Worm (Caenorhabditis elegans) whole organism, L1 larva: ENCODE results near the gene F14H3.4.
A peak's percentile ranks its signal among the peaks of the same experiment; 100 is the strongest.

Experiments
- C04F5.9 ChIP-seq: sonication (generic microtip); optimal IDR thresholded peaks from 2 replicates; lab custom pipeline; 2016; ENCODE audit warnings: missing genetic modification characterization, missing compliant biosample characterization
- Y116A8C.19 ChIP-seq: sonication (generic microtip); optimal IDR thresholded peaks from 2 replicates; lab custom pipeline; 2016; ENCODE audit warnings: missing compliant biosample characterization, missing genetic modification characterization, borderline replicate concordance
- ama-1 ChIP-seq: fragments of 150-350 bp; optimal IDR thresholded peaks from 2 replicates; lab custom pipeline; 2014
- dpl-1 ChIP-seq, 3 experiments: fragments of 150-350 bp in 2 of 3; sonication (generic microtip) in 1 of 3; optimal IDR thresholded peaks; 2 replicates each; lab custom pipeline; 2014 to 2017; ENCODE audit warnings: missing biosample characterization in 3 of 3, missing genetic modification characterization in 3 of 3, missing genetic modification reagents in 3 of 3
- efl-1 ChIP-seq, 4 experiments: fragments of 150-350 bp; optimal IDR thresholded peaks in 3 of 4; peaks in 1 of 4; 1 replicate in 1 of 4; 2 replicates in 3 of 4; lab custom pipeline; 2014; ENCODE audit warnings: missing biosample characterization in 2 of 4, missing genetic modification characterization in 2 of 4, missing genetic modification reagents in 2 of 4
- egl-13 ChIP-seq: sonication (generic microtip); optimal IDR thresholded peaks from 2 replicates; lab custom pipeline; 2016; ENCODE audit warnings: missing genotype, missing genetic modification reagents, missing genetic modification characterization, missing compliant biosample characterization
- egl-27 ChIP-seq, 2 experiments: fragments of 150-350 bp in 1 of 2; sonication (generic microtip); optimal IDR thresholded peaks; 3 replicates each; lab custom pipeline; 2017 to 2018; ENCODE audit warnings: missing biosample characterization in 2 of 2, missing genetic modification characterization in 2 of 2, missing genetic modification reagents in 2 of 2
- elt-2 ChIP-seq: sonication (generic microtip); optimal IDR thresholded peaks from 2 replicates; lab custom pipeline; 2016; ENCODE audit warnings: missing genetic modification characterization, mild to moderate bottlenecking, inconsistent platforms, missing compliant biosample characterization, missing genetic modification reagents
- fkh-4 ChIP-seq: sonication (generic microtip); optimal IDR thresholded peaks from 2 replicates; lab custom pipeline; 2016; ENCODE audit warnings: missing compliant biosample characterization, missing genetic modification characterization, borderline replicate concordance
- grh-1 ChIP-seq: fragments of 200-800 bp; sonication (Bioruptor generic); IDR thresholded peaks from 2 replicates; pipeline ENCODE4 v1.3.6; 2022; ENCODE audit warnings: missing genetic modification reagents, missing genetic modification characterization, missing compliant biosample characterization
- hpl-2 ChIP-seq: fragments of 150-350 bp; optimal IDR thresholded peaks from 2 replicates; lab custom pipeline; 2014; ENCODE audit warnings: missing biosample characterization, missing genetic modification reagents, missing genetic modification characterization
- isw-1 ChIP-seq: fragments of 200-800 bp; sonication (Bioruptor generic); IDR thresholded peaks from 2 replicates; pipeline ENCODE4 v1.3.6; 2022; ENCODE audit warnings: missing genetic modification characterization, missing compliant biosample characterization
- lin-13 ChIP-seq: fragments of 150-350 bp; optimal IDR thresholded peaks from 2 replicates; lab custom pipeline; 2014; ENCODE audit warnings: missing biosample characterization, missing genetic modification reagents, missing genetic modification characterization
- lin-14 ChIP-seq: fragments of 200-800 bp; sonication (Bioruptor generic); optimal IDR thresholded peaks from 2 replicates; lab custom pipeline; 2018; ENCODE audit warnings: mild to moderate bottlenecking, missing genetic modification characterization, moderate library complexity, missing compliant biosample characterization
- lin-15B ChIP-seq: fragments of 150-350 bp; sonication (generic microtip); optimal IDR thresholded peaks from 3 replicates; lab custom pipeline; 2014; ENCODE audit warnings: missing biosample characterization, missing genetic modification characterization
- lsy-2 ChIP-seq, 2 experiments: fragments of 150-350 bp; optimal IDR thresholded peaks; 2 replicates each; lab custom pipeline; 2014; ENCODE audit warnings: missing biosample characterization in 2 of 2, missing genetic modification characterization in 2 of 2
- mab-9 ChIP-seq: fragments of 200-800 bp; sonication (Bioruptor generic); IDR thresholded peaks from 2 replicates; pipeline ENCODE4 v1.3.6; 2022; ENCODE audit warnings: missing genetic modification reagents, missing genetic modification characterization, missing compliant biosample characterization
- mef-2 ChIP-seq: fragments of 150-350 bp; optimal IDR thresholded peaks from 2 replicates; lab custom pipeline; 2014; ENCODE audit warnings: missing biosample characterization, missing genetic modification characterization
- nhr-19 ChIP-seq: fragments of 200-800 bp; sonication (Bioruptor generic); conservative IDR thresholded peaks from 2 replicates; pipeline ENCODE4 v1.3.6; 2022; ENCODE audit warnings: missing genetic modification characterization, missing compliant biosample characterization
- nhr-76 ChIP-seq: sonication (generic microtip); optimal IDR thresholded peaks from 2 replicates; lab custom pipeline; 2017; ENCODE audit warnings: missing biosample characterization, missing genetic modification characterization
- nhr-77 ChIP-seq: fragments of 150-350 bp; optimal IDR thresholded peaks from 2 replicates; lab custom pipeline; 2014; ENCODE audit warnings: missing biosample characterization, missing genetic modification characterization
- nhr-84 ChIP-seq: sonication (generic microtip); optimal IDR thresholded peaks from 2 replicates; lab custom pipeline; 2017; ENCODE audit warnings: missing biosample characterization, missing genetic modification characterization
- snpc-4 ChIP-seq: fragments of 150-350 bp; optimal IDR thresholded peaks from 2 replicates; lab custom pipeline; 2014; ENCODE audit warnings: missing biosample characterization, missing genetic modification characterization
- sptf-1 ChIP-seq: fragments of 150-350 bp; optimal IDR thresholded peaks from 2 replicates; lab custom pipeline; 2014; ENCODE audit warnings: missing biosample characterization, missing genetic modification characterization
- unc-30 ChIP-seq: sonication (generic microtip); optimal IDR thresholded peaks from 2 replicates; lab custom pipeline; 2017; ENCODE audit warnings: missing biosample characterization, missing genetic modification characterization
- unc-62 ChIP-seq: fragments of 150-350 bp; optimal IDR thresholded peaks from 2 replicates; lab custom pipeline; 2014; ENCODE audit warnings: missing biosample characterization, missing genetic modification reagents, missing genetic modification characterization
- xbp-1 ChIP-seq: sonication (generic microtip); optimal IDR thresholded peaks from 2 replicates; lab custom pipeline; 2016; ENCODE audit warnings: missing genetic modification characterization, missing compliant biosample characterization
- zip-4 ChIP-seq: fragments of 200-800 bp; sonication (Bioruptor generic); optimal IDR thresholded peaks from 2 replicates; lab custom pipeline; 2018; ENCODE audit warnings: mild to moderate bottlenecking, missing genetic modification characterization, moderate library complexity, missing compliant biosample characterization
- ztf-11 ChIP-seq, 2 experiments: sonication (generic microtip); optimal IDR thresholded peaks; 2 replicates each; lab custom pipeline; 2016 to 2017; ENCODE audit warnings: missing genetic modification characterization in 2 of 2, missing biosample characterization in 1 of 2, missing compliant biosample characterization in 1 of 2

Gene F14H3.4

ce11 chrV:16071167-16071566 is 16.3 kb upstream of the F14H3.4 start, which contains the start of gene nhr-176:
nhr-176 (plus strand) TSS chrV:16071325.
- TF ChIP-seq unc-30 (tag; lab: Kevin White, UChicago), result no peak
- peak; percentile 36 for TF ChIP-seq elt-2 (tag; lab: Kevin White, UChicago)
- TF ChIP-seq efl-1 (optimal IDR thresholded peaks at IDR 0.05; lab: Kevin White, UChicago), result no peak
- TF ChIP-seq efl-1 (GFP tag; optimal IDR thresholded peaks at IDR 0.05 in 1 of 2; lab: Kevin White, UChicago), result peak in 1 of 2 experiments; percentile 34

- TF ChIP-seq nhr-77 (tag; lab: Kevin White, UChicago) (no peak), dpl-1 (GFP tag; optimal IDR thresholded peaks at IDR 0.05; lab: Kevin White, UChicago) (no peak)
Observed at ce11 chrV:16068938-16069337, 14.1 kb upstream of the F14H3.4 start, which contains the start of gene cyp-35D1. cyp-35D1 (plus strand) TSS chrV:16069238.

ce11 chrV:16062788-16063187 is 7.9 kb upstream of the F14H3.4 start, which contains the start of gene F14H3.14:
F14H3.14 (minus strand) TSS chrV:16062888.
- TF ChIP-seq lin-13 (GFP tag; lab: Kevin White, UChicago) (no peak), mab-9 (GFP tag; lab: Robert Waterston, UW) (no peak), lin-14 (GFP tag; lab: Kevin White, UChicago) (no peak), egl-13 (tag; lab: Kevin White, UChicago) (no peak), nhr-76 (tag; lab: Kevin White, UChicago) (no peak), fkh-4 (no peak), C04F5.9 (no peak), ztf-11 (tag; optimal IDR thresholded peaks at IDR 0.05; lab: Kevin White, UChicago) (no peak), egl-27 (tag; optimal IDR thresholded peaks at IDR 0.05; lab: Kevin White, UChicago) (no peak), nhr-19 (GFP tag; lab: Robert Waterston, UW) (no peak), efl-1 (optimal IDR thresholded peaks at IDR 0.05; lab: Kevin White, UChicago) (no peak), efl-1 (GFP tag; optimal IDR thresholded peaks at IDR 0.05 in 1 of 2; lab: Kevin White, UChicago) (no peak), hpl-2 (GFP tag; lab: Kevin White, UChicago) (no peak), mef-2 (tag; lab: Kevin White, UChicago) (no peak)

ce11 chrV:16061993-16062392 is 7.1 kb upstream of the F14H3.4 start, which contains the start of gene fbxa-100:
fbxa-100 (minus strand) TSS chrV:16062093.
- TF ChIP-seq lsy-2 (tag; optimal IDR thresholded peaks at IDR 0.05; lab: Kevin White, UChicago) (no peak), unc-62 (GFP tag; lab: Kevin White, UChicago) (no peak), grh-1 (GFP tag; lab: Robert Waterston, UW) (no peak), xbp-1 (tag; lab: Kevin White, UChicago) (no peak)

ce11 chrV:16060135-16060534 is 5.3 kb upstream of the F14H3.4 start, which contains the start of gene F14H3.15:
F14H3.15 (minus strand) TSS chrV:16060235.
- no peak for TF ChIP-seq lsy-2 (tag; optimal IDR thresholded peaks at IDR 0.05; lab: Kevin White, UChicago)
- TF ChIP-seq nhr-84 (tag; lab: Kevin White, UChicago), result no peak
- TF ChIP-seq zip-4 (GFP tag; lab: Kevin White, UChicago), result no peak
- TF ChIP-seq elt-2 (tag; lab: Kevin White, UChicago), result no peak
- no peak for TF ChIP-seq unc-30 (tag; lab: Kevin White, UChicago)
- no peak for TF ChIP-seq ama-1 (lab: Kevin White, UChicago)
- no peak for TF ChIP-seq lin-15B (tag; lab: Kevin White, UChicago)

- no peak for TF ChIP-seq Y116A8C.19 (tag; lab: Kevin White, UChicago)
- no peak for TF ChIP-seq unc-62 (GFP tag; lab: Kevin White, UChicago)
- no peak for TF ChIP-seq sptf-1 (tag; lab: Kevin White, UChicago)
- TF ChIP-seq isw-1 (GFP tag; lab: Robert Waterston, UW), result no peak
- TF ChIP-seq mef-2 (tag; lab: Kevin White, UChicago), result no peak
- no peak for TF ChIP-seq snpc-4 (tag; lab: Kevin White, UChicago)
Observed at ce11 chrV:16058872-16059271, 4.0 kb upstream of the F14H3.4 start, which contains the start of gene F14H3.6. F14H3.6 (minus strand) TSS chrV:16058893.
